Fruit fly (Drosophila melanogaster) whole organism, embryonic: ENCODE measurements around the gene TTLL4B.

Source experiments
- Antp ChIP-seq: fragments of 200-800 bp; sonication (Bioruptor generic); optimal IDR thresholded peaks from 3 replicates; lab custom pipeline; 2016; ENCODE audit warnings: missing biosample characterization, missing genetic modification characterization
- Awh ChIP-seq: fragments of 200-800 bp; sonication (Bioruptor generic); IDR thresholded peaks from 2 replicates; pipeline ENCODE4, ENCODE4 v1.3.6; 2022; ENCODE audit warnings: missing biosample characterization, missing genetic modification characterization
- B-H2 ChIP-seq: fragments of 200-800 bp; sonication (Bioruptor generic); optimal IDR thresholded peaks from 2 replicates; lab custom pipeline; 2018; ENCODE audit warnings: missing biosample characterization, mild to moderate bottlenecking, missing genetic modification characterization
- Blimp-1 ChIP-seq: fragments of 200-800 bp; sonication (Bioruptor generic); optimal IDR thresholded peaks from 3 replicates; lab custom pipeline; 2018; ENCODE audit warnings: missing biosample characterization, missing genetic modification characterization, mild to moderate bottlenecking, moderate library complexity, missing genetic modification reagents
- CG10147 ChIP-seq: fragments of 200-800 bp; sonication (Bioruptor generic); optimal IDR thresholded peaks from 2 replicates; lab custom pipeline; 2019; ENCODE audit warnings: missing biosample characterization, mild to moderate bottlenecking, missing genetic modification characterization, moderate library complexity
- CG10267 ChIP-seq: fragments of 200-800 bp; sonication (Bioruptor generic); optimal IDR thresholded peaks from 2 replicates; lab custom pipeline; 2018; ENCODE audit warnings: missing biosample characterization, mild to moderate bottlenecking, missing genetic modification characterization, moderate library complexity
- CG10431 ChIP-seq: fragments of 200-800 bp; sonication (Bioruptor generic); optimal IDR thresholded peaks from 3 replicates; lab custom pipeline; 2018; ENCODE audit warnings: missing biosample characterization, mild to moderate bottlenecking, missing genetic modification characterization
- CG12299 ChIP-seq: fragments of 200-800 bp; sonication (Bioruptor generic); optimal IDR thresholded peaks from 2 replicates; lab custom pipeline; 2018; ENCODE audit warnings: missing biosample characterization, mild to moderate bottlenecking, missing genetic modification characterization
- CG12744 ChIP-seq: fragments of 200-800 bp; sonication (Bioruptor generic); optimal IDR thresholded peaks from 2 replicates; lab custom pipeline; 2016; ENCODE audit warnings: missing biosample characterization, missing genetic modification characterization
- CG13123 ChIP-seq: fragments of 200-800 bp; sonication (Bioruptor generic); optimal IDR thresholded peaks from 2 replicates; lab custom pipeline; 2016; ENCODE audit warnings: missing biosample characterization, missing genetic modification characterization
- CG14014 ChIP-seq: fragments of 200-800 bp; sonication (Bioruptor generic); IDR thresholded peaks from 2 replicates; pipeline ENCODE4 v1.3.6; 2022; ENCODE audit warnings: missing biosample characterization, missing genetic modification characterization
- CG17328 ChIP-seq: fragments of 200-800 bp; sonication (Bioruptor generic); IDR thresholded peaks from 2 replicates; pipeline ENCODE4 v1.3.6; 2022; ENCODE audit warnings: missing biosample characterization, missing genetic modification characterization
- CG2116 ChIP-seq: fragments of 200-800 bp; sonication (Bioruptor generic); optimal IDR thresholded peaks from 3 replicates; lab custom pipeline; 2018; ENCODE audit warnings: missing biosample characterization, mild to moderate bottlenecking, missing genetic modification characterization
- CG3065 ChIP-seq: fragments of 200-800 bp; sonication (Bioruptor generic); optimal IDR thresholded peaks from 2 replicates; lab custom pipeline; 2016; ENCODE audit warnings: missing biosample characterization, missing genetic modification characterization
- CG3847 ChIP-seq: fragments of 200-800 bp; sonication (Bioruptor generic); IDR thresholded peaks from 2 replicates; pipeline ENCODE4 v1.3.6; 2022; ENCODE audit warnings: missing biosample characterization, missing genetic modification characterization
- CG5953 ChIP-seq: fragments of 200-800 bp; sonication (Bioruptor generic); IDR thresholded peaks from 2 replicates; pipeline ENCODE4 v1.3.6; 2022; ENCODE audit warnings: missing biosample characterization, missing genetic modification characterization
- CG7357 ChIP-seq: fragments of 200-800 bp; sonication (Bioruptor generic); IDR thresholded peaks from 3 replicates; pipeline ENCODE4 v1.3.6; 2022; ENCODE audit warnings: missing biosample characterization, missing genetic modification characterization
- CG7786 ChIP-seq: fragments of 200-800 bp; sonication (Bioruptor generic); optimal IDR thresholded peaks from 2 replicates; lab custom pipeline; 2016; ENCODE audit warnings: missing biosample characterization, missing genetic modification characterization
- CG8089 ChIP-seq: fragments of 200-800 bp; sonication (Bioruptor generic); optimal IDR thresholded peaks from 3 replicates; lab custom pipeline; 2016; ENCODE audit warnings: missing biosample characterization, missing genetic modification characterization
- CG9215 ChIP-seq: fragments of 200-800 bp; sonication (Bioruptor generic); IDR thresholded peaks from 2 replicates; pipeline ENCODE4 v1.3.6; 2022; ENCODE audit warnings: missing biosample characterization, missing genetic modification characterization
- Dbx ChIP-seq: fragments of 200-800 bp; sonication (Bioruptor generic); IDR thresholded peaks from 3 replicates; pipeline ENCODE4 v1.3.6; 2022; ENCODE audit warnings: missing biosample characterization, missing genetic modification characterization
- Dek ChIP-seq: fragments of 200-800 bp; sonication (Bioruptor generic); optimal IDR thresholded peaks from 3 replicates; lab custom pipeline; 2019; ENCODE audit warnings: missing biosample characterization, mild to moderate bottlenecking, missing genetic modification characterization, moderate library complexity
- Dfd ChIP-seq, 2 experiments: fragments of >200 bp; optimal IDR thresholded peaks; 2 replicates each; lab custom pipeline; 2017; ENCODE audit warnings: missing biosample characterization in 2 of 2, missing genetic modification characterization in 2 of 2
- Dip3 ChIP-seq: fragments of 200-800 bp; sonication (Bioruptor generic); optimal IDR thresholded peaks from 3 replicates; lab custom pipeline; 2016; ENCODE audit warnings: missing biosample characterization, missing genetic modification characterization
- E2f2 ChIP-seq: fragments of 200-800 bp; sonication (Bioruptor generic); IDR thresholded peaks from 2 replicates; pipeline ENCODE4 v1.3.6; 2022; ENCODE audit warnings: missing biosample characterization, missing genetic modification characterization
- Gug ChIP-seq: fragments of 200-800 bp; sonication (Bioruptor generic); IDR thresholded peaks from 4 replicates; pipeline ENCODE4 v1.3.6; 2022; ENCODE audit warnings: missing biosample characterization, missing genetic modification characterization
- Hmr ChIP-seq: fragments of 200-800 bp; sonication (Bioruptor generic); optimal IDR thresholded peaks from 3 replicates; lab custom pipeline; 2017; ENCODE audit warnings: mild to moderate bottlenecking, missing biosample characterization, missing genetic modification reagents, missing genetic modification characterization
- Jarid2 ChIP-seq: fragments of 200-800 bp; sonication (Bioruptor generic); optimal IDR thresholded peaks from 3 replicates; lab custom pipeline; 2017; ENCODE audit warnings: mild to moderate bottlenecking, missing biosample characterization, missing genetic modification reagents, missing genetic modification characterization
- MESR4 ChIP-seq: fragments of 200-800 bp; sonication (Bioruptor generic); optimal IDR thresholded peaks from 2 replicates; lab custom pipeline; 2018; ENCODE audit warnings: missing biosample characterization, mild to moderate bottlenecking, missing genetic modification characterization, moderate library complexity
- Mad ChIP-seq: fragments of 200-800 bp; sonication (Bioruptor generic); optimal IDR thresholded peaks from 2 replicates; lab custom pipeline; 2016; ENCODE audit warnings: missing biosample characterization, missing genetic modification characterization
- NC2β ChIP-seq: fragments of 200-800 bp; sonication (Bioruptor generic); optimal IDR thresholded peaks from 2 replicates; lab custom pipeline; 2016; ENCODE audit warnings: missing biosample characterization, missing genetic modification characterization
- Oaz ChIP-seq: fragments of 200-800 bp; sonication (Bioruptor generic); IDR thresholded peaks from 2 replicates; pipeline ENCODE4 v1.3.6; 2022; ENCODE audit warnings: missing biosample characterization, missing genetic modification characterization
- Rfx ChIP-seq: fragments of 200-800 bp; sonication (Bioruptor generic); IDR thresholded peaks from 2 replicates; pipeline ENCODE4 v1.3.6; 2022; ENCODE audit warnings: missing biosample characterization, missing genetic modification characterization
- Six4 ChIP-seq: fragments of 200-800 bp; sonication (Bioruptor generic); optimal IDR thresholded peaks from 2 replicates; lab custom pipeline; 2016; ENCODE audit warnings: missing biosample characterization, missing genetic modification characterization
- abd-A ChIP-seq: fragments of 200-800 bp; sonication (Bioruptor generic); optimal IDR thresholded peaks from 3 replicates; lab custom pipeline; 2019; ENCODE audit warnings: missing biosample characterization, mild to moderate bottlenecking, missing genetic modification characterization, moderate library complexity
- bcd ChIP-seq: fragments of 200-800 bp; sonication (Bioruptor generic); optimal IDR thresholded peaks from 2 replicates; lab custom pipeline; 2017; ENCODE audit warnings: missing biosample characterization, mild to moderate bottlenecking, missing genetic modification characterization
- bowl ChIP-seq: fragments of 200-800 bp; sonication (Bioruptor generic); IDR thresholded peaks from 2 replicates; pipeline ENCODE4 v1.3.6; 2022; ENCODE audit warnings: missing biosample characterization, missing genetic modification characterization
- cg ChIP-seq: fragments of 200-800 bp; sonication (Bioruptor generic); optimal IDR thresholded peaks from 3 replicates; lab custom pipeline; 2019; ENCODE audit warnings: missing biosample characterization, mild to moderate bottlenecking, missing genetic modification characterization, moderate library complexity
- ci ChIP-seq: fragments of 200-800 bp; sonication (Bioruptor generic); IDR thresholded peaks from 3 replicates; pipeline ENCODE4 v1.3.6; 2022; ENCODE audit warnings: missing biosample characterization, missing genetic modification characterization
- ftz-f1 ChIP-seq: fragments of 200-800 bp; sonication (Bioruptor generic); optimal IDR thresholded peaks from 2 replicates; lab custom pipeline; 2016; ENCODE audit warnings: missing biosample characterization, missing genetic modification characterization
- gcm ChIP-seq: fragments of 200-800 bp; sonication (Bioruptor generic); optimal IDR thresholded peaks from 2 replicates; lab custom pipeline; 2019; ENCODE audit warnings: missing biosample characterization, mild to moderate bottlenecking, missing genetic modification characterization, moderate library complexity
- gem ChIP-seq: fragments of 200-800 bp; sonication (Bioruptor generic); optimal IDR thresholded peaks from 2 replicates; lab custom pipeline; 2019; ENCODE audit warnings: missing biosample characterization, mild to moderate bottlenecking, missing genetic modification characterization, moderate library complexity
- grau ChIP-seq: fragments of 200-800 bp; optimal IDR thresholded peaks from 3 replicates; lab custom pipeline; 2019; ENCODE audit warnings: missing biosample characterization, mild to moderate bottlenecking, missing genetic modification characterization, moderate library complexity
- hth ChIP-seq: fragments of >200 bp; optimal IDR thresholded peaks from 2 replicates; lab custom pipeline; 2017; ENCODE audit warnings: inconsistent platforms
- lmd ChIP-seq: fragments of 200-800 bp; sonication (Bioruptor generic); IDR thresholded peaks from 2 replicates; pipeline ENCODE4 v1.3.6; 2022; ENCODE audit warnings: missing biosample characterization, missing genetic modification characterization
- maf-S ChIP-seq: fragments of 200-800 bp; sonication (Bioruptor generic); optimal IDR thresholded peaks from 2 replicates; lab custom pipeline; 2016; ENCODE audit warnings: missing biosample characterization, missing genetic modification characterization
- prd ChIP-seq, 3 experiments: fragments of >200 bp in 2 of 3; fragments of 200-800 bp in 1 of 3; sonication (Bioruptor generic) in 1 of 3; optimal IDR thresholded peaks in 2 of 3; IDR thresholded peaks in 1 of 3; 2 replicates in 2 of 3; 3 replicates in 1 of 3; pipeline versions ENCODE4 v1.3.6 to Lab custom; 2017 to 2022; ENCODE audit warnings: missing biosample characterization in 1 of 3, missing genetic modification characterization in 1 of 3
- pum ChIP-seq: fragments of 200-800 bp; sonication (Bioruptor generic); optimal IDR thresholded peaks from 2 replicates; lab custom pipeline; 2016; ENCODE audit warnings: missing biosample characterization, missing genetic modification characterization
- ranshi ChIP-seq: fragments of 200-800 bp; sonication (Bioruptor generic); IDR thresholded peaks from 2 replicates; pipeline ENCODE4 v1.3.6; 2022; ENCODE audit warnings: missing biosample characterization, missing genetic modification characterization
- slp2 ChIP-seq: fragments of 200-800 bp; sonication (Bioruptor generic); optimal IDR thresholded peaks from 2 replicates; lab custom pipeline; 2016; ENCODE audit warnings: missing biosample characterization, missing genetic modification characterization
- tgo ChIP-seq: fragments of 200-800 bp; sonication (Bioruptor generic); IDR thresholded peaks from 3 replicates; pipeline ENCODE4 v1.3.6; 2022; ENCODE audit warnings: missing biosample characterization, missing genetic modification characterization

TTLL4B gene

DNA sequence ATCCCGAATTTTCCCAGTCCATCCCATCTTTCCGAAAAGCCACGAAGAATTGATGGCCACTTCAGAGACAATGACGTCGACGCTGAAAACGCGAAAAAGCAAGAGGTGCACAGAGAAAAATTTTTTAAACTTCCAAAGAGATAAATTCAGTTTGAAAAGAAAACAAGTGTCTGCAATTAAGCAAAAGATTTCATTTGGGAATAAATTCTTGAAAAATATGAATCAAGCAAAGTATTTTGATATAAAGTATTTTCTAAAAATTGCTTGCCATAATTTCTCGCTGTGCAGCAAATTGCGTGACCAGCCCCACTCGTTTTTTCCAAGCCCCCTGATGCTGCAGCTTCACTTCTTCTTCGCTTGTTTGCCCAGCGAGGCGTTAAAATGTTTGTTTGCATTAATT is 19.7 kb downstream of the TTLL4B start (continued):
- TF ChIP-seq CG13123 (GFP tag; lab: Kevin White, UChicago) (no peak), B-H2 (GFP tag; lab: Kevin White, UChicago) (no peak), Awh (GFP tag; lab: Robert Waterston, UW) (no peak), hth (lab: Kevin White, UChicago) (no peak), CG14014 (GFP tag; lab: Robert Waterston, UW) (no peak), CG10147 (GFP tag; lab: Kevin White, UChicago) (no peak), grau (tag; lab: Kevin White, UChicago) (peak; percentile 37), Hmr (GFP tag; lab: Kevin White, UChicago) (peak; percentile 47), E2f2 (GFP tag; lab: Robert Waterston, UW) (no peak), CG7357 (no peak), CG12744 (GFP tag; lab: Kevin White, UChicago) (no peak), CG10431 (GFP tag; lab: Kevin White, UChicago) (no peak), CG3065 (GFP tag; lab: Kevin White, UChicago) (no peak), pum (no peak), Oaz (GFP tag; lab: Robert Waterston, UW) (no peak), cg (no peak), Dip3 (no peak), bowl (GFP tag; lab: Robert Waterston, UW) (no peak), prd (optimal IDR thresholded peaks at IDR 0.05; lab: Kevin White, UChicago) (no peak), prd (GFP tag; IDR thresholded peaks at IDR 0.05; lab: Robert Waterston, UW) (peak; percentile 57), bcd (peak; percentile 24), lmd (GFP tag; lab: Robert Waterston, UW) (peak; percentile 54; the same call in 1 of the 2 replicates), CG12299 (no peak), NC2β (GFP tag; lab: Kevin White, UChicago) (no peak), gem (tag; lab: Kevin White, UChicago) (peak; percentile 72), Dek (tag; lab: Kevin White, UChicago) (peak; percentile 24), ci (GFP tag; lab: Robert Waterston, UW) (peak; percentile 70; the same call in 2 of the 3 replicates), ftz-f1 (GFP tag; lab: Kevin White, UChicago) (no peak), CG9215 (GFP tag; lab: Robert Waterston, UW) (0 out of 2 replicates have a peak, but pooled peaks have one; percentile 7), gcm (GFP tag; lab: Kevin White, UChicago) (no peak), CG8089 (GFP tag; lab: Kevin White, UChicago) (no peak), CG3847 (0 out of 2 replicates have a peak, but pooled peaks have one; percentile 32), Blimp-1 (GFP tag; lab: Kevin White, UChicago) (peak; percentile 8), Dfd (GFP tag; optimal IDR thresholded peaks at IDR 0.05; lab: Kevin White, UChicago) (no peak), Antp (peak; percentile 14), CG2116 (GFP tag; lab: Kevin White, UChicago) (no peak), abd-A (no peak), MESR4 (GFP tag; lab: Kevin White, UChicago) (no peak), CG7786 (peak; percentile 12), Six4 (GFP tag; lab: Kevin White, UChicago) (no peak), Gug (GFP tag; lab: Robert Waterston, UW) (no peak), CG17328 (GFP tag; lab: Robert Waterston, UW) (peak; percentile 56; the same call in 1 of the 2 replicates), Dbx (GFP tag; lab: Robert Waterston, UW) (0 out of 3 replicates have a peak, but pooled peaks have one; percentile 10), Jarid2 (GFP tag; lab: Kevin White, UChicago) (no peak), maf-S (GFP tag; lab: Kevin White, UChicago) (no peak), tgo (peak; percentile 45; the same call in 2 of the 3 replicates), ranshi (GFP tag; lab: Robert Waterston, UW) (peak; percentile 37; the same call in 1 of the 2 replicates), CG5953 (GFP tag; lab: Robert Waterston, UW) (no peak), Rfx (peak; percentile 35; the same call in 1 of the 2 replicates), CG10267 (tag; lab: Kevin White, UChicago) (no peak), Mad (no peak), slp2 (GFP tag; lab: Kevin White, UChicago) (no peak)
